Worm (Caenorhabditis elegans): ENCODE results near the gene twk-35.

ce11 chrV:20870633-20871032, 7.9 kb downstream of the twk-35 start:
- no peak for TF ChIP-seq nhr-28 (tag; optimal IDR thresholded peaks at IDR 0.05)
- TF ChIP-seq dsc-1 (tag; optimal IDR thresholded peaks at IDR 0.05) = no peak
- TF ChIP-seq lin-15B (tag; optimal IDR thresholded peaks at IDR 0.05) = no peak
- TF ChIP-seq skn-1 (tag; optimal IDR thresholded peaks at IDR 0.05) = no peak
- TF ChIP-seq Y116A8C.19 (tag; optimal IDR thresholded peaks at IDR 0.05; ENCODE audit: borderline replicate concordance) = no peak
- TF ChIP-seq sptf-1 (tag; optimal IDR thresholded peaks at IDR 0.05) = no peak
- TF ChIP-seq mdl-1 (tag; optimal IDR thresholded peaks at IDR 0.05) = no peak
- no peak for TF ChIP-seq alr-1 (tag; optimal IDR thresholded peaks at IDR 0.05; ENCODE audit: borderline replicate concordance)
- TF ChIP-seq unc-130 (tag; optimal IDR thresholded peaks at IDR 0.05) = no peak
- TF ChIP-seq egl-27 (tag; optimal IDR thresholded peaks at IDR 0.05) = no peak
- no peak for TF ChIP-seq fkh-10 (GFP tag; optimal IDR thresholded peaks at IDR 0.05)
- TF ChIP-seq nhr-84 (tag; optimal IDR thresholded peaks at IDR 0.05) = no peak

All from whole organism, L1 larva.